Fruit fly (Drosophila melanogaster) whole organism, embryonic: ENCODE data around the gene Hrd3.

Experiments
- Abd-B ChIP-seq: fragments of 200-800 bp; sonication (Bioruptor generic); optimal IDR thresholded peaks from 2 replicates; lab custom pipeline; 2018; ENCODE audit warnings: missing biosample characterization, mild to moderate bottlenecking, missing genetic modification characterization, moderate library complexity
- BEAF-32 ChIP-seq: fragments of 200-800 bp; sonication (Bioruptor generic); optimal IDR thresholded peaks from 3 replicates; lab custom pipeline; 2017; ENCODE audit warnings: missing biosample characterization, missing genetic modification characterization, mild to moderate bottlenecking, moderate library complexity, missing genetic modification reagents
- Blimp-1 ChIP-seq: fragments of 200-800 bp; sonication (Bioruptor generic); optimal IDR thresholded peaks from 3 replicates; lab custom pipeline; 2018; ENCODE audit warnings: missing biosample characterization, missing genetic modification characterization, mild to moderate bottlenecking, moderate library complexity, missing genetic modification reagents
- CG11093 ChIP-seq: fragments of 200-800 bp; sonication (Bioruptor generic); IDR thresholded peaks from 3 replicates; pipeline ENCODE4 v1.3.6; 2022; ENCODE audit warnings: missing biosample characterization, missing genetic modification characterization
- CG11504 ChIP-seq: fragments of 200-800 bp; sonication (Bioruptor generic); optimal IDR thresholded peaks from 3 replicates; lab custom pipeline; 2019; ENCODE audit warnings: missing biosample characterization, mild to moderate bottlenecking, missing genetic modification characterization, moderate library complexity
- CG11696 ChIP-seq: fragments of 200-800 bp; sonication (Bioruptor generic); IDR thresholded peaks from 2 replicates; pipeline ENCODE4 v1.3.6; 2022; ENCODE audit warnings: missing biosample characterization, missing genetic modification characterization
- CG13287 ChIP-seq: fragments of 200-800 bp; sonication (Bioruptor generic); IDR thresholded peaks from 2 replicates; pipeline ENCODE4 v1.3.6; 2022; ENCODE audit warnings: missing biosample characterization, missing genetic modification characterization; ENCODE audit not compliant: partially characterized antibody
- CG13424 ChIP-seq: fragments of 200-800 bp; sonication (Bioruptor generic); optimal IDR thresholded peaks from 2 replicates; lab custom pipeline; 2019; ENCODE audit warnings: missing biosample characterization, mild to moderate bottlenecking, missing genetic modification characterization, moderate library complexity
- CG13894 ChIP-seq: fragments of 200-800 bp; sonication (Bioruptor generic); optimal IDR thresholded peaks from 3 replicates; lab custom pipeline; 2018; ENCODE audit warnings: missing biosample characterization, mild to moderate bottlenecking, missing genetic modification characterization, moderate library complexity
- CG1602 ChIP-seq: fragments of 200-800 bp; sonication (Bioruptor generic); optimal IDR thresholded peaks from 3 replicates; lab custom pipeline; 2016; ENCODE audit warnings: missing biosample characterization, missing genetic modification characterization
- CG1603 ChIP-seq: fragments of 200-800 bp; sonication (Bioruptor generic); optimal IDR thresholded peaks from 2 replicates; lab custom pipeline; 2019; ENCODE audit warnings: missing biosample characterization, mild to moderate bottlenecking, missing genetic modification characterization, moderate library complexity
- CG16815 ChIP-seq: fragments of 200-800 bp; sonication (Bioruptor generic); optimal IDR thresholded peaks from 3 replicates; lab custom pipeline; 2017; ENCODE audit warnings: missing biosample characterization, mild to moderate bottlenecking, missing genetic modification characterization
- CG17361 ChIP-seq: fragments of 200-800 bp; sonication (Bioruptor generic); IDR thresholded peaks from 3 replicates; pipeline ENCODE4 v1.3.6; 2022; ENCODE audit warnings: missing biosample characterization, missing genetic modification characterization
- CG18262 ChIP-seq: fragments of 200-800 bp; optimal IDR thresholded peaks from 3 replicates; lab custom pipeline; 2019; ENCODE audit warnings: missing biosample characterization, mild to moderate bottlenecking, missing genetic modification characterization, moderate library complexity
- CG2120 ChIP-seq: fragments of 200-800 bp; sonication (Bioruptor generic); optimal IDR thresholded peaks from 3 replicates; lab custom pipeline; 2016; ENCODE audit warnings: missing biosample characterization, missing genetic modification characterization
- CG30403 ChIP-seq: fragments of 200-800 bp; sonication (Bioruptor generic); optimal IDR thresholded peaks from 3 replicates; lab custom pipeline; 2016; ENCODE audit warnings: missing biosample characterization, missing genetic modification characterization
- CG34224 ChIP-seq: fragments of 200-800 bp; sonication (Bioruptor generic); IDR thresholded peaks from 3 replicates; pipeline ENCODE4 v1.3.6; 2022; ENCODE audit warnings: missing biosample characterization, missing genetic modification characterization; ENCODE audit not compliant: partially characterized antibody
- CG4328 ChIP-seq: fragments of 200-800 bp; sonication (Bioruptor generic); optimal IDR thresholded peaks from 3 replicates; lab custom pipeline; 2017; ENCODE audit warnings: missing biosample characterization, missing genetic modification reagents, missing genetic modification characterization
- CG7556 ChIP-seq: fragments of 200-800 bp; sonication (Bioruptor generic); optimal IDR thresholded peaks from 2 replicates; lab custom pipeline; 2017; ENCODE audit warnings: missing biosample characterization, mild to moderate bottlenecking, missing genetic modification characterization
- CG8281 ChIP-seq: fragments of 200-800 bp; sonication (Bioruptor generic); optimal IDR thresholded peaks from 2 replicates; lab custom pipeline; 2018; ENCODE audit warnings: missing biosample characterization, mild to moderate bottlenecking, missing genetic modification characterization, moderate library complexity
- CG8944 ChIP-seq: fragments of 200-800 bp; sonication (Bioruptor generic); optimal IDR thresholded peaks from 3 replicates; lab custom pipeline; 2016; ENCODE audit warnings: missing biosample characterization, missing genetic modification characterization
- CG9727 ChIP-seq: fragments of 200-800 bp; sonication (Bioruptor generic); optimal IDR thresholded peaks from 3 replicates; lab custom pipeline; 2017; ENCODE audit warnings: missing biosample characterization, mild to moderate bottlenecking, missing genetic modification characterization
- D19B ChIP-seq: fragments of 200-800 bp; sonication (Bioruptor generic); optimal IDR thresholded peaks from 2 replicates; lab custom pipeline; 2017; ENCODE audit warnings: missing biosample characterization, mild to moderate bottlenecking, missing genetic modification characterization
- HLH4C ChIP-seq: fragments of 200-800 bp; sonication (Bioruptor generic); IDR thresholded peaks from 3 replicates; pipeline ENCODE4 v1.3.6; 2022; ENCODE audit warnings: missing biosample characterization, missing genetic modification characterization; ENCODE audit not compliant: partially characterized antibody
- Hr51 ChIP-seq, 2 experiments: fragments of 200-800 bp; sonication (Bioruptor generic); optimal IDR thresholded peaks; 2 replicates in 1 of 2; 3 replicates in 1 of 2; lab custom pipeline; 2016 to 2018; ENCODE audit warnings: missing biosample characterization in 2 of 2, missing genetic modification characterization in 2 of 2, mild to moderate bottlenecking in 1 of 2, moderate library complexity in 1 of 2
- Lim3 ChIP-seq: fragments of 200-800 bp; sonication (Bioruptor generic); IDR thresholded peaks from 2 replicates; pipeline ENCODE4 v1.3.6; 2022; ENCODE audit warnings: missing biosample characterization, missing genetic modification characterization
- Med ChIP-seq: fragments of 200-800 bp; sonication (Bioruptor generic); peaks from one replicate; lab custom pipeline; 2016; ENCODE audit warnings: missing biosample characterization, missing genetic modification characterization, mild to moderate bottlenecking, inconsistent platforms, moderate library complexity
- Meics ChIP-seq: fragments of 200-800 bp; sonication (Bioruptor generic); optimal IDR thresholded peaks from 2 replicates; lab custom pipeline; 2017; ENCODE audit warnings: missing biosample characterization, mild to moderate bottlenecking, missing genetic modification characterization
- Myb ChIP-seq: fragments of 200-800 bp; sonication (Bioruptor generic); optimal IDR thresholded peaks from 2 replicates; lab custom pipeline; 2016; ENCODE audit warnings: missing biosample characterization, missing genetic modification characterization
- Ravus ChIP-seq: fragments of 200-800 bp; sonication (Bioruptor generic); IDR thresholded peaks from 2 replicates; pipeline ENCODE4 v1.3.6; 2022; ENCODE audit warnings: missing biosample characterization, missing genetic modification characterization
- Sox102F ChIP-seq: fragments of 200-800 bp; sonication (Bioruptor generic); optimal IDR thresholded peaks from 2 replicates; lab custom pipeline; 2018; ENCODE audit warnings: missing biosample characterization, mild to moderate bottlenecking, missing genetic modification characterization, moderate library complexity
- Ssrp ChIP-seq: fragments of 200-800 bp; sonication (Bioruptor generic); optimal IDR thresholded peaks from 2 replicates; lab custom pipeline; 2018; ENCODE audit warnings: missing biosample characterization, mild to moderate bottlenecking, missing genetic modification characterization, moderate library complexity
- abd-A ChIP-seq: fragments of 200-800 bp; sonication (Bioruptor generic); optimal IDR thresholded peaks from 3 replicates; lab custom pipeline; 2019; ENCODE audit warnings: missing biosample characterization, mild to moderate bottlenecking, missing genetic modification characterization, moderate library complexity
- ase ChIP-seq: fragments of 200-800 bp; sonication (Bioruptor generic); IDR thresholded peaks from 3 replicates; pipeline ENCODE4 v1.3.6; 2022; ENCODE audit warnings: missing biosample characterization, missing genetic modification characterization
- ato ChIP-seq: fragments of 200-800 bp; sonication (Bioruptor generic); IDR thresholded peaks from 2 replicates; pipeline ENCODE4 v1.3.6; 2022; ENCODE audit warnings: missing biosample characterization, missing genetic modification characterization; ENCODE audit not compliant: partially characterized antibody
- chinmo ChIP-seq: fragments of 200-800 bp; sonication (Bioruptor generic); IDR thresholded peaks from 4 replicates; pipeline ENCODE4 v1.3.6; 2022; ENCODE audit warnings: missing biosample characterization, missing genetic modification characterization; ENCODE audit not compliant: partially characterized antibody
- crp ChIP-seq, 2 experiments: fragments of 200-800 bp; sonication (Bioruptor generic); optimal IDR thresholded peaks; 2 replicates in 1 of 2; 3 replicates in 1 of 2; lab custom pipeline; 2017; ENCODE audit warnings: missing biosample characterization in 2 of 2, missing genetic modification characterization in 2 of 2, mild to moderate bottlenecking in 1 of 2, moderate library complexity in 1 of 2
- en ChIP-seq: fragments of 200-800 bp; sonication (Bioruptor generic); optimal IDR thresholded peaks from 2 replicates; lab custom pipeline; 2016; ENCODE audit warnings: missing biosample characterization, missing genetic modification characterization
- gfzf ChIP-seq: fragments of 200-800 bp; sonication (Bioruptor generic); optimal IDR thresholded peaks from 2 replicates; lab custom pipeline; 2016; ENCODE audit warnings: missing biosample characterization, mild to moderate bottlenecking, missing genetic modification characterization, moderate library complexity
- her ChIP-seq: fragments of 200-800 bp; sonication (Bioruptor generic); optimal IDR thresholded peaks from 2 replicates; lab custom pipeline; 2016; ENCODE audit warnings: missing biosample characterization, missing genetic modification characterization
- insv ChIP-seq, 2 experiments: fragments of 200-800 bp; sonication (Bioruptor generic); optimal IDR thresholded peaks; 3 replicates each; lab custom pipeline; 2016 to 2018; ENCODE audit warnings: missing biosample characterization in 2 of 2, missing genetic modification characterization in 2 of 2
- jigr1 ChIP-seq: fragments of 200-800 bp; sonication (Bioruptor generic); IDR thresholded peaks from 3 replicates; pipeline ENCODE4 v1.3.6; 2022; ENCODE audit warnings: missing biosample characterization, missing genetic modification characterization
- klu ChIP-seq: fragments of 200-800 bp; sonication (Bioruptor generic); IDR thresholded peaks from 2 replicates; pipeline ENCODE4 v1.3.6; 2022; ENCODE audit warnings: missing biosample characterization, missing genetic modification characterization
- sens ChIP-seq: fragments of 200-800 bp; sonication (Bioruptor generic); peaks from one replicate; lab custom pipeline; 2016; ENCODE audit warnings: missing biosample characterization, missing genetic modification characterization
- unpg ChIP-seq: fragments of 200-800 bp; sonication (Bioruptor generic); optimal IDR thresholded peaks from 3 replicates; lab custom pipeline; 2018; ENCODE audit warnings: missing biosample characterization, mild to moderate bottlenecking, missing genetic modification characterization, moderate library complexity
- vfl ChIP-seq: fragments of 200-800 bp; sonication (Bioruptor generic); optimal IDR thresholded peaks from 2 replicates; lab custom pipeline; 2016; ENCODE audit warnings: missing biosample characterization, missing genetic modification characterization
- zen ChIP-seq: fragments of 200-800 bp; sonication (Bioruptor generic); optimal IDR thresholded peaks from 3 replicates; lab custom pipeline; 2018; ENCODE audit warnings: missing biosample characterization, mild to moderate bottlenecking, missing genetic modification characterization, moderate library complexity
- zfh1 ChIP-seq: fragments of 200-800 bp; sonication (Bioruptor generic); IDR thresholded peaks from 3 replicates; pipeline ENCODE4 v1.3.6; 2022; ENCODE audit warnings: missing biosample characterization, missing genetic modification characterization

The Hrd3 gene

DNA sequence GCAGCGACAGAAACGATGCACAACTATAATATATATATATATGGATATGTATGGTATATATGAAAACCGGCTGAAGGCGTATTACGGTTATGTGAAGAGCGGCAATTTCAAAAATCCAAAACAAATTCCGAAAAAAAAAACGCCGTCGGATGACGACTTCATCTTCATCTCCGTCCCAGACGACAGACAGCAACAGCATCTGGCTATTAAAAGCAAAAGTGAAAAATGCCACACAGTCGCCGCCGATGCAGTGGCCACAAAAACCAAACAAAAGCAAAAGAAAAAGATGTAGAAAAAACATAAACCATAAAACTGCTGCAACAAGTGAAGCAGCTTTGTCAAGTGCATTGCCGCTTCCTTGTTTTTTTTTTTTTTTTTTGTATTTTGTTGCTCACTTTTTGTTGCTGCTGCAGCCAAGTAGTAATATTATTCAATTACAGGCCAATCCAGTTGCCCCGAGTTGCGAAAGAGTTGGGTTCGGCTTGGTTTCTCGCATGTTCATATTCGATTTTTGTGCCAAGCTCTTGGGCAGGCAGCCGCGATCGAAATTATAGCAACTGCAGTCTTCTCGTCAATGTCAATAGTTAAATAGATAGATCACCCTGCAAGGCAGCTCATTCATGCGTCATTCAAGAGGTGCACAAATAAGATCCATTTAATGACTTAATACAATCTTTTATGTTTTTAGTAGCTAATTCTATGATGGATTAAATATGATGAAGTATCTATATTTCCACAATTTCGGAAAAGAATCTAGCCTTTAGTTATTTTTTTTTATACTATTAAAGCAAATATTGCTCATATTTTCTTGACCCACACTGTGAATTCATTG, 23.6 kb downstream of the Hrd3 start (continued):
- TF ChIP-seq Hr51 (GFP tag; optimal IDR thresholded peaks at IDR 0.05; lab: Kevin White, UChicago) (peak in 1 of 2 experiments; percentile 48), Lim3 (no peak), CG18262 (tag; lab: Kevin White, UChicago) (no peak), ase (no peak), CG34224 (GFP tag; lab: Robert Waterston, UW) (no peak), gfzf (GFP tag; lab: Kevin White, UChicago) (no peak), crp (GFP tag; optimal IDR thresholded peaks at IDR 0.05; lab: Kevin White, UChicago) (no peak), CG13894 (tag; lab: Kevin White, UChicago) (no peak), insv (GFP tag; optimal IDR thresholded peaks at IDR 0.05; lab: Kevin White, UChicago) (no peak), Abd-B (no peak), zen (no peak), klu (no peak), zfh1 (GFP tag; lab: Robert Waterston, UW) (peak; percentile 39; the same call in 1 of the 3 replicates), CG17361 (GFP tag; lab: Robert Waterston, UW) (no peak), CG8944 (no peak), CG8281 (tag; lab: Kevin White, UChicago) (no peak), abd-A (tag; lab: Kevin White, UChicago) (no peak), CG7556 (GFP tag; lab: Kevin White, UChicago) (peak; percentile 1), CG1603 (no peak), vfl (GFP tag; lab: Kevin White, UChicago) (no peak), chinmo (0 out of 4 replicates have a peak, but pooled peaks have one; percentile 54), Ravus (no peak), CG13424 (no peak), her (GFP tag; lab: Kevin White, UChicago) (no peak), CG11093 (GFP tag; lab: Robert Waterston, UW) (no peak), CG11504 (tag; lab: Kevin White, UChicago) (peak; percentile 28), CG9727 (GFP tag; lab: Kevin White, UChicago) (no peak), BEAF-32 (GFP tag; lab: Kevin White, UChicago) (no peak), Med (GFP tag; lab: Kevin White, UChicago) (no peak), unpg (peak; percentile 23), Sox102F (GFP tag; lab: Kevin White, UChicago) (peak; percentile 48), ato (GFP tag; lab: Robert Waterston, UW) (no peak), CG2120 (GFP tag; lab: Kevin White, UChicago) (no peak), en (GFP tag; lab: Kevin White, UChicago) (peak; percentile 2), HLH4C (no peak), Myb (GFP tag; lab: Kevin White, UChicago) (no peak), CG13287 (GFP tag; lab: Robert Waterston, UW) (no peak), Blimp-1 (GFP tag; lab: Kevin White, UChicago) (peak; percentile 92), CG11696 (peak; percentile 58), D19B (GFP tag; lab: Kevin White, UChicago) (no peak), CG1602 (GFP tag; lab: Kevin White, UChicago) (no peak), jigr1 (GFP tag; lab: Robert Waterston, UW) (no peak), Meics (no peak), sens (GFP tag; lab: Kevin White, UChicago) (peak; percentile 75), CG4328 (GFP tag; lab: Kevin White, UChicago) (no peak), CG30403 (peak; percentile 15), CG16815 (GFP tag; lab: Kevin White, UChicago) (no peak), Ssrp (tag; lab: Kevin White, UChicago) (peak; percentile 30)
